Fruit fly (Drosophila melanogaster): ENCODE results near the gene Arts.

Gene Arts

dm6 chr3L:16581201-16581705, 21.4 kb upstream of the Arts start, which contains the start of gene Smn (continued):
- TF ChIP-seq pita (GFP tag; optimal IDR thresholded peaks at IDR 0.05) (no peak), nerfin-2 (GFP tag; IDR thresholded peaks at IDR 0.05; ENCODE audit: partially characterized antibody) (peak; percentile 89), CG2120 (GFP tag; optimal IDR thresholded peaks at IDR 0.05) (peak; percentile 82), eve (GFP tag; optimal IDR thresholded peaks at IDR 0.05) (no peak), ham (GFP tag; IDR thresholded peaks at IDR 0.05) (no peak), Doc3 (GFP tag; IDR thresholded peaks at IDR 0.05; ENCODE audit: partially characterized antibody) (peak; percentile 81), tap (tag; optimal IDR thresholded peaks at IDR 0.05) (no peak), zf30C (GFP tag; optimal IDR thresholded peaks at IDR 0.05) (no peak), prd (optimal IDR thresholded peaks at IDR 0.05) (no peak), prd (GFP tag; IDR thresholded peaks at IDR 0.05) (0 out of 3 replicates have a peak, but pooled peaks have one; percentile 13), gt (GFP tag; IDR thresholded peaks at IDR 0.05) (no peak), run (tag; optimal IDR thresholded peaks at IDR 0.05) (no peak), lbe (GFP tag; optimal IDR thresholded peaks at IDR 0.05) (peak; percentile 61), CG34422 (GFP tag; IDR thresholded peaks at IDR 0.05) (no peak), Lim3 (GFP tag; IDR thresholded peaks at IDR 0.05) (no peak), CG15601 (tag; optimal IDR thresholded peaks at IDR 0.05) (peak; percentile 19), tin (GFP tag; optimal IDR thresholded peaks at IDR 0.05) (peak; percentile 44), Camta (GFP tag; optimal IDR thresholded peaks at IDR 0.05) (peak; percentile 62), Opbp (GFP tag; IDR thresholded peaks at IDR 0.05; ENCODE audit: partially characterized antibody) (peak; percentile 78; the same call in 2 of the 3 replicates), CG3407 (GFP tag; optimal IDR thresholded peaks at IDR 0.05) (peak; percentile 34), CG3281 (GFP tag; optimal IDR thresholded peaks at IDR 0.05) (peak; percentile 57), CG7928 (GFP tag; optimal IDR thresholded peaks at IDR 0.05) (peak; percentile 26), Hr39 (optimal IDR thresholded peaks at IDR 0.05) (no peak), Stat92E (GFP tag; optimal IDR thresholded peaks at IDR 0.05) (no peak), gfzf (GFP tag; optimal IDR thresholded peaks at IDR 0.05) (peak; percentile 22), mam (GFP tag; optimal IDR thresholded peaks at IDR 0.05) (peak; percentile 73), wek (GFP tag; optimal IDR thresholded peaks at IDR 0.05) (no peak), schlank (tag; optimal IDR thresholded peaks at IDR 0.05) (no peak), sim (GFP tag; IDR thresholded peaks at IDR 0.05) (no peak), org-1 (GFP tag; optimal IDR thresholded peaks at IDR 0.05) (peak; percentile 1), odd (GFP tag; optimal IDR thresholded peaks at IDR 0.05) (no peak), chn (GFP tag; optimal IDR thresholded peaks at IDR 0.05) (peak; percentile 29), pzg (GFP tag; optimal IDR thresholded peaks at IDR 0.05) (peak; percentile 45), p53 (GFP tag; optimal IDR thresholded peaks at IDR 0.05) (no peak), Pdp1 (GFP tag; optimal IDR thresholded peaks at IDR 0.05) (peak; percentile 5 to 50), ro (GFP tag; IDR thresholded peaks at IDR 0.05) (no peak), toy (GFP tag; IDR thresholded peaks at IDR 0.05) (no peak), MESR4 (GFP tag; optimal IDR thresholded peaks at IDR 0.05) (no peak), pho (GFP tag; optimal IDR thresholded peaks at IDR 0.05) (peak; percentile 58), fru (optimal IDR thresholded peaks at IDR 0.05) (no peak), pfk (GFP tag; optimal IDR thresholded peaks at IDR 0.05) (no peak), CG11398 (GFP tag; optimal IDR thresholded peaks at IDR 0.05) (no peak), CG16779 (GFP tag; IDR thresholded peaks at IDR 0.05) (no peak), CG13123 (GFP tag; optimal IDR thresholded peaks at IDR 0.05) (no peak), sima (GFP tag; optimal IDR thresholded peaks at IDR 0.05) (no peak), sc (optimal IDR thresholded peaks at IDR 0.05) (no peak), sc (GFP tag; optimal IDR thresholded peaks at IDR 0.05) (no peak), CG7839 (tag; optimal IDR thresholded peaks at IDR 0.05) (peak; percentile 40), CG18262 (tag; optimal IDR thresholded peaks at IDR 0.05) (peak; percentile 36), Rfx (GFP tag; IDR thresholded peaks at IDR 0.05) (peak; percentile 31; the same call in 1 of the 2 replicates), CG18011 (GFP tag; optimal IDR thresholded peaks at IDR 0.05) (peak; percentile 23), eyg (GFP tag; optimal IDR thresholded peaks at IDR 0.05) (no peak)

Measured in whole organism, embryonic.